Worm (Caenorhabditis elegans) whole organism, L3 larva: ENCODE results near the gene slcf-1.

Experiments
- R02D3.7 ChIP-seq: fragments of 150-350 bp; optimal IDR thresholded peaks from 2 replicates; lab custom pipeline; 2014; ENCODE audit warnings: missing biosample characterization, missing genetic modification characterization
- lin-39 ChIP-seq: fragments of 150-350 bp; optimal IDR thresholded peaks from 2 replicates; lab custom pipeline; 2018; ENCODE audit warnings: missing biosample characterization, missing genetic modification reagents, missing genetic modification characterization

ce11 chrX:10556764-10557163 is 27.7 kb downstream of the slcf-1 start:
- TF ChIP-seq R02D3.7 (no peak), lin-39 (tag; lab: Kevin White, UChicago) (no peak)
